Fruit fly (Drosophila melanogaster) whole organism, embryonic: ENCODE results near the gene CG7781.

Experiments
- Ada2b ChIP-seq: fragments of 200-800 bp; sonication (Bioruptor generic); IDR thresholded peaks from 2 replicates; pipeline ENCODE4 v1.3.6; 2022; ENCODE audit warnings: missing biosample characterization, missing genetic modification characterization
- Bdp1 ChIP-seq: fragments of 200-800 bp; sonication (Bioruptor generic); optimal IDR thresholded peaks from 3 replicates; lab custom pipeline; 2016; ENCODE audit warnings: missing biosample characterization, missing genetic modification characterization
- CG11504 ChIP-seq: fragments of 200-800 bp; sonication (Bioruptor generic); optimal IDR thresholded peaks from 3 replicates; lab custom pipeline; 2019; ENCODE audit warnings: missing biosample characterization, mild to moderate bottlenecking, missing genetic modification characterization, moderate library complexity
- CG13775 ChIP-seq: fragments of 200-800 bp; sonication (Bioruptor generic); optimal IDR thresholded peaks from 3 replicates; lab custom pipeline; 2017; ENCODE audit warnings: missing biosample characterization, mild to moderate bottlenecking, missing genetic modification characterization
- CG14050 ChIP-seq: fragments of 200-800 bp; sonication (Bioruptor generic); IDR thresholded peaks from 3 replicates; pipeline ENCODE4 v1.3.6; 2022; ENCODE audit warnings: missing biosample characterization, missing genetic modification characterization
- CG17359 ChIP-seq: fragments of 200-800 bp; sonication (Bioruptor generic); optimal IDR thresholded peaks from 3 replicates; lab custom pipeline; 2018; ENCODE audit warnings: missing biosample characterization, mild to moderate bottlenecking, missing genetic modification characterization, moderate library complexity
- CG30403 ChIP-seq: fragments of 200-800 bp; sonication (Bioruptor generic); optimal IDR thresholded peaks from 3 replicates; lab custom pipeline; 2016; ENCODE audit warnings: missing biosample characterization, missing genetic modification characterization
- CG31441 ChIP-seq: fragments of 200-800 bp; sonication (Bioruptor generic); IDR thresholded peaks from 2 replicates; pipeline ENCODE4 v1.3.6; 2022; ENCODE audit warnings: missing biosample characterization, missing genetic modification characterization
- CG3995 ChIP-seq: fragments of 200-800 bp; sonication (Bioruptor generic); optimal IDR thresholded peaks from 3 replicates; lab custom pipeline; 2016; ENCODE audit warnings: missing biosample characterization, missing genetic modification characterization
- CG4730 ChIP-seq: fragments of 200-800 bp; sonication (Bioruptor generic); IDR thresholded peaks from 2 replicates; pipeline ENCODE4 v1.3.6; 2022; ENCODE audit warnings: missing biosample characterization, missing genetic modification characterization
- CG5953 ChIP-seq: fragments of 200-800 bp; sonication (Bioruptor generic); IDR thresholded peaks from 2 replicates; pipeline ENCODE4 v1.3.6; 2022; ENCODE audit warnings: missing biosample characterization, missing genetic modification characterization
- CG6654 ChIP-seq: fragments of 200-800 bp; sonication (Bioruptor generic); optimal IDR thresholded peaks from 2 replicates; lab custom pipeline; 2017; ENCODE audit warnings: missing biosample characterization, mild to moderate bottlenecking, missing genetic modification characterization
- CG9727 ChIP-seq: fragments of 200-800 bp; sonication (Bioruptor generic); optimal IDR thresholded peaks from 3 replicates; lab custom pipeline; 2017; ENCODE audit warnings: missing biosample characterization, mild to moderate bottlenecking, missing genetic modification characterization
- Camta ChIP-seq: fragments of 200-800 bp; sonication (Bioruptor generic); optimal IDR thresholded peaks from 2 replicates; lab custom pipeline; 2016; ENCODE audit warnings: missing biosample characterization, missing genetic modification characterization
- Dad ChIP-seq: fragments of 200-800 bp; sonication (Bioruptor generic); optimal IDR thresholded peaks from 3 replicates; lab custom pipeline; 2016; ENCODE audit warnings: missing biosample characterization, missing genetic modification characterization
- Dip2 ChIP-seq: fragments of 200-800 bp; sonication (Bioruptor generic); IDR thresholded peaks from 2 replicates; pipeline ENCODE4 v1.3.6; 2022; ENCODE audit warnings: missing biosample characterization, missing genetic modification characterization
- Elba2 ChIP-seq: fragments of 200-800 bp; sonication (Bioruptor generic); optimal IDR thresholded peaks from 3 replicates; lab custom pipeline; 2016; ENCODE audit warnings: missing biosample characterization, missing genetic modification characterization
- H2.0 ChIP-seq: fragments of 200-800 bp; sonication (Bioruptor generic); IDR thresholded peaks from 2 replicates; pipeline ENCODE4 v1.3.6; 2022; ENCODE audit warnings: missing biosample characterization, missing genetic modification characterization
- HHEX ChIP-seq: fragments of 200-800 bp; sonication (Bioruptor generic); optimal IDR thresholded peaks from 3 replicates; lab custom pipeline; 2017; ENCODE audit warnings: missing biosample characterization, mild to moderate bottlenecking, missing genetic modification characterization, missing genetic modification reagents
- HLHmδ ChIP-seq: fragments of 200-800 bp; sonication (Bioruptor generic); optimal IDR thresholded peaks from 2 replicates; lab custom pipeline; 2018; ENCODE audit warnings: missing biosample characterization, mild to moderate bottlenecking, missing genetic modification characterization, moderate library complexity
- Hand ChIP-seq: fragments of 200-800 bp; sonication (Bioruptor generic); optimal IDR thresholded peaks from 2 replicates; lab custom pipeline; 2017; ENCODE audit warnings: mild to moderate bottlenecking, missing biosample characterization, missing genetic modification reagents, missing genetic modification characterization
- Jarid2 ChIP-seq: fragments of 200-800 bp; sonication (Bioruptor generic); optimal IDR thresholded peaks from 3 replicates; lab custom pipeline; 2017; ENCODE audit warnings: mild to moderate bottlenecking, missing biosample characterization, missing genetic modification reagents, missing genetic modification characterization
- Lim3 ChIP-seq: fragments of 200-800 bp; sonication (Bioruptor generic); IDR thresholded peaks from 2 replicates; pipeline ENCODE4 v1.3.6; 2022; ENCODE audit warnings: missing biosample characterization, missing genetic modification characterization
- Lpt ChIP-seq: fragments of >200 bp; optimal IDR thresholded peaks from 2 replicates; lab custom pipeline; 2018; ENCODE audit warnings: missing biosample characterization, missing genetic modification characterization
- NK7.1 ChIP-seq: fragments of 200-800 bp; sonication (Bioruptor generic); optimal IDR thresholded peaks from 3 replicates; lab custom pipeline; 2016; ENCODE audit warnings: missing biosample characterization, missing genetic modification characterization
- Rfx ChIP-seq: fragments of 200-800 bp; sonication (Bioruptor generic); IDR thresholded peaks from 2 replicates; pipeline ENCODE4 v1.3.6; 2022; ENCODE audit warnings: missing biosample characterization, missing genetic modification characterization
- Tbp ChIP-seq: fragments of >200 bp; optimal IDR thresholded peaks from 2 replicates; lab custom pipeline; 2018; ENCODE audit warnings: missing biosample characterization, missing genetic modification characterization
- al ChIP-seq: fragments of 200-800 bp; sonication (Bioruptor generic); IDR thresholded peaks from 2 replicates; pipeline ENCODE4 v1.3.6; 2022; ENCODE audit warnings: missing biosample characterization, missing genetic modification characterization
- amos ChIP-seq: fragments of 200-800 bp; sonication (Bioruptor generic); IDR thresholded peaks from 2 replicates; pipeline ENCODE4 v1.3.6; 2022; ENCODE audit warnings: missing biosample characterization, missing genetic modification characterization; ENCODE audit not compliant: partially characterized antibody
- btn ChIP-seq: fragments of 200-800 bp; sonication (Bioruptor generic); optimal IDR thresholded peaks from 2 replicates; lab custom pipeline; 2016; ENCODE audit warnings: missing biosample characterization, missing genetic modification characterization
- chn ChIP-seq: fragments of 200-800 bp; sonication (Bioruptor generic); optimal IDR thresholded peaks from 2 replicates; lab custom pipeline; 2016; ENCODE audit warnings: missing biosample characterization, missing genetic modification characterization
- crp ChIP-seq, 2 experiments: fragments of 200-800 bp; sonication (Bioruptor generic); optimal IDR thresholded peaks; 2 replicates in 1 of 2; 3 replicates in 1 of 2; lab custom pipeline; 2017; ENCODE audit warnings: missing biosample characterization in 2 of 2, missing genetic modification characterization in 2 of 2, mild to moderate bottlenecking in 1 of 2, moderate library complexity in 1 of 2
- en ChIP-seq: fragments of 200-800 bp; sonication (Bioruptor generic); optimal IDR thresholded peaks from 2 replicates; lab custom pipeline; 2016; ENCODE audit warnings: missing biosample characterization, missing genetic modification characterization
- fd102C ChIP-seq: fragments of 200-800 bp; sonication (Bioruptor generic); optimal IDR thresholded peaks from 2 replicates; lab custom pipeline; 2018; ENCODE audit warnings: missing biosample characterization, mild to moderate bottlenecking, missing genetic modification characterization, moderate library complexity
- fd96Cb ChIP-seq: fragments of 200-800 bp; sonication (Bioruptor generic); optimal IDR thresholded peaks from 2 replicates; lab custom pipeline; 2018; ENCODE audit warnings: missing biosample characterization, mild to moderate bottlenecking, missing genetic modification characterization, moderate library complexity
- gce ChIP-seq: fragments of 200-800 bp; sonication (Bioruptor generic); IDR thresholded peaks from 3 replicates; pipeline ENCODE4 v1.3.6; 2022; ENCODE audit warnings: missing biosample characterization, missing genetic modification characterization
- ind ChIP-seq: fragments of 200-800 bp; sonication (Bioruptor generic); optimal IDR thresholded peaks from 3 replicates; lab custom pipeline; 2016; ENCODE audit warnings: missing biosample characterization, missing genetic modification characterization
- ken ChIP-seq: fragments of 200-800 bp; sonication (Bioruptor generic); IDR thresholded peaks from 3 replicates; pipeline ENCODE4 v1.3.6; 2022; ENCODE audit warnings: missing biosample characterization, missing genetic modification characterization
- lov ChIP-seq, 2 experiments: fragments of 200-800 bp in 1 of 2; fragments of >200 bp in 1 of 2; sonication (Bioruptor generic) in 1 of 2; IDR thresholded peaks in 1 of 2; optimal IDR thresholded peaks in 1 of 2; 2 replicates in 1 of 2; 3 replicates in 1 of 2; pipeline versions ENCODE4 v1.3.6 to Lab custom; 2017 to 2022; ENCODE audit warnings: missing biosample characterization in 1 of 2, missing genetic modification characterization in 1 of 2
- maf-S ChIP-seq: fragments of 200-800 bp; sonication (Bioruptor generic); optimal IDR thresholded peaks from 2 replicates; lab custom pipeline; 2016; ENCODE audit warnings: missing biosample characterization, missing genetic modification characterization
- p53 ChIP-seq: fragments of 200-800 bp; sonication (Bioruptor generic); optimal IDR thresholded peaks from 2 replicates; lab custom pipeline; 2016; ENCODE audit warnings: missing biosample characterization, missing genetic modification characterization
- repo ChIP-seq: fragments of 200-800 bp; sonication (Bioruptor generic); optimal IDR thresholded peaks from 2 replicates; lab custom pipeline; 2016; ENCODE audit warnings: missing biosample characterization, missing genetic modification characterization
- sens ChIP-seq: fragments of 200-800 bp; sonication (Bioruptor generic); peaks from one replicate; lab custom pipeline; 2016; ENCODE audit warnings: missing biosample characterization, missing genetic modification characterization
- seq ChIP-seq: fragments of 200-800 bp; sonication (Bioruptor generic); IDR thresholded peaks from 2 replicates; pipeline ENCODE4 v1.3.6; 2022; ENCODE audit warnings: missing biosample characterization, missing genetic modification characterization
- sob ChIP-seq: fragments of 200-800 bp; sonication (Bioruptor generic); IDR thresholded peaks from 2 replicates; pipeline ENCODE4 v1.3.6; 2022; ENCODE audit warnings: missing biosample characterization, missing genetic modification characterization
- tll ChIP-seq, 2 experiments: fragments of 200-800 bp in 1 of 2; fragments of >200 bp in 1 of 2; sonication (Bioruptor generic) in 1 of 2; optimal IDR thresholded peaks; 2 replicates each; lab custom pipeline; 2017 to 2019; ENCODE audit warnings: missing biosample characterization in 2 of 2, missing genetic modification characterization in 2 of 2, mild to moderate bottlenecking in 1 of 2, moderate library complexity in 1 of 2
- trh ChIP-seq: fragments of 200-800 bp; sonication (Bioruptor generic); optimal IDR thresholded peaks from 2 replicates; lab custom pipeline; 2016; ENCODE audit warnings: missing biosample characterization, missing genetic modification characterization
- tup ChIP-seq: fragments of 200-800 bp; sonication (Bioruptor generic); optimal IDR thresholded peaks from 2 replicates; lab custom pipeline; 2016; ENCODE audit warnings: missing biosample characterization, mild to moderate bottlenecking, missing genetic modification characterization, moderate library complexity
- usp ChIP-seq: fragments of >200 bp; optimal IDR thresholded peaks from 2 replicates; lab custom pipeline; 2017; ENCODE audit warnings: missing biosample characterization, missing genetic modification characterization
- wdn ChIP-seq: fragments of 200-800 bp; sonication (Bioruptor generic); IDR thresholded peaks from 2 replicates; pipeline ENCODE4 v1.3.6; 2022; ENCODE audit warnings: missing biosample characterization, missing genetic modification characterization

Gene CG7781

DNA sequence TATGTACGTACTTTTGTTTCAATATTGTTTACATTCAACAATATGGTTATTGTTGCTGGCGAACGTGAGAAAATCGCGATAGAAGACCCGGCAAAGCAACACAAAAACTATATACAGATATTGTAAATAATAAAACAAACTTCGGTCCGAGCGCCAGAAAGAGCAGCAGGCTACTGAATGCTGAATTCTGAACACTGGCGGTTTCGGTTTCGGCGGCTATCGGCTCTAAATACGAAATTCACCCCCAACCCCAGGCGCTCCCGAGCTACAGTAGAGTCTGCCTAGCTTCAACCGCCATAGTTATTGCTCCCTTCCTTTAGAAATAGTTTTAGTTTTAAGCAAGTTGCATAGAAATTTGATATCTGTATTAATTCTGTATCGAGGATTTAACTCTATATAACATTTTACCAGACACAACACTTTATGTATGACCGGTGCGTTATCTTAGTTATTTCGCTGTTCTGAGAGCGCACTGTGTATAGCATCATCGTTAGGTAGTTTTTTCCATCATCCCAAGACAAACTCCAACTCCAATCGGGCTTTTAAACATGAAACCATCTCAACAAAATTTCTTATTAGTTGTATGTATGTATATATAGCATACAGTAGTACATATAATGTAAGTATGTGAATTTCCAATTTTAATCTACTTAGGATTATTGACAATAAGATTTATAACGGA, 37.2 kb upstream of the CG7781 start, which contains the start of gene CG7627 (continued):
- TF ChIP-seq Bdp1 (GFP tag; lab: Kevin White, UChicago) (peak; percentile 61), al (GFP tag; lab: Robert Waterston, UW) (peak; percentile 75), Elba2 (GFP tag; lab: Kevin White, UChicago) (peak; percentile 89), maf-S (GFP tag; lab: Kevin White, UChicago) (peak; percentile 43), usp (GFP tag; lab: Kevin White, UChicago) (no peak), CG5953 (GFP tag; lab: Robert Waterston, UW) (no peak), amos (GFP tag; lab: Robert Waterston, UW) (peak; percentile 27; the same call in 1 of the 2 replicates), fd102C (GFP tag; lab: Kevin White, UChicago) (no peak), btn (GFP tag; lab: Kevin White, UChicago) (peak; percentile 19), CG30403 (GFP tag; lab: Kevin White, UChicago) (peak; percentile 83), HHEX (GFP tag; lab: Kevin White, UChicago) (peak; percentile 80), Hand (GFP tag; lab: Kevin White, UChicago) (peak; percentile 62), CG13775 (GFP tag; lab: Kevin White, UChicago) (peak; percentile 60), trh (GFP tag; lab: Kevin White, UChicago) (peak; percentile 34), CG6654 (peak; percentile 53), ken (GFP tag; lab: Robert Waterston, UW) (0 out of 3 replicates have a peak, but pooled peaks have one; percentile 53), Jarid2 (peak; percentile 65), CG31441 (GFP tag; lab: Robert Waterston, UW) (peak; percentile 81), seq (GFP tag; lab: Robert Waterston, UW) (peak; percentile 71), tup (GFP tag; lab: Kevin White, UChicago) (peak; percentile 41), CG11504 (peak; percentile 71), fd96Cb (tag; lab: Kevin White, UChicago) (peak; percentile 68), Ada2b (GFP tag; lab: Robert Waterston, UW) (peak; percentile 83), NK7.1 (GFP tag; lab: Kevin White, UChicago) (peak; percentile 63), CG3995 (GFP tag; lab: Kevin White, UChicago) (peak; percentile 7), Rfx (GFP tag; lab: Robert Waterston, UW) (peak; percentile 87), CG4730 (peak; percentile 67), CG17359 (tag; lab: Kevin White, UChicago) (peak; percentile 81), en (no peak), CG9727 (GFP tag; lab: Kevin White, UChicago) (peak; percentile 82), chn (GFP tag; lab: Kevin White, UChicago) (peak; percentile 56), Lim3 (GFP tag; lab: Robert Waterston, UW) (no peak), ind (GFP tag; lab: Kevin White, UChicago) (peak; percentile 78), Dad (peak; percentile 61), Dip2 (GFP tag; lab: Robert Waterston, UW) (no peak; the same call in 1 of the 2 replicates), HLHmδ (GFP tag; lab: Kevin White, UChicago) (no peak), tll (GFP tag; optimal IDR thresholded peaks at IDR 0.05; lab: Kevin White, UChicago) (no peak), CG14050 (peak; percentile 52; the same call in 2 of the 3 replicates), lov (optimal IDR thresholded peaks at IDR 0.05; lab: Kevin White, UChicago) (no peak), lov (GFP tag; IDR thresholded peaks at IDR 0.05; lab: Robert Waterston, UW) (peak; percentile 68; the same call in 2 of the 3 replicates), H2.0 (GFP tag; lab: Robert Waterston, UW) (peak; percentile 66), sob (GFP tag; lab: Robert Waterston, UW) (peak; percentile 64), wdn (GFP tag; lab: Robert Waterston, UW) (peak; percentile 58), Camta (peak; percentile 47), Lpt (GFP tag; lab: Kevin White, UChicago) (no peak), repo (peak; percentile 73), gce (GFP tag; lab: Robert Waterston, UW) (peak; percentile 31; the same call in 1 of the 3 replicates), crp (GFP tag; optimal IDR thresholded peaks at IDR 0.05; lab: Kevin White, UChicago) (peak in 1 of 2 experiments; percentile 7), p53 (GFP tag; lab: Kevin White, UChicago) (peak; percentile 9), Tbp (GFP tag; lab: Kevin White, UChicago) (no peak), sens (GFP tag; lab: Kevin White, UChicago) (peak; percentile 96)
